Fruit fly (Drosophila melanogaster): Measurements from ENCODE around the gene CG14260.

The CG14260 gene

DNA sequence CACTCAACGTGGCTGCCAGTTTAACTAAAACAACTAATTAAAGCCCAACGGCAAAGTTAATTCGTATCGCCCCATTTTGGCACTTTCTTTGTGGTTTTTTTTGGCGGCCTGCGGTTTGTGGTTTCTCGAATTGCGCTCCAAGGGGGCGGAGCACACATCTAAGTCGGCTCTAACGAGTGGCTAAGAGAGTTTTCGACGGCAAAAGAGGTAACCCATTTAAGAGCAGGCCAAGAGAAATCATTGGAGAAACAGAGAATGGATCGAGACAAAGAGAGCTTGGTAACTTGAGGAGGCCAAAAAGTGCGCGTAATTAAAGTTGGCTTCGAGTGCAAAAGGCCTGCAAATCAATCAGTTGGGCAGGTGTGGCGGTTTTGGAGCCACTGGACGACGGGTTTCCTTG is 42.2 kb upstream of the CG14260 start:
- TF ChIP-seq fkh (GFP tag; optimal IDR thresholded peaks at IDR 0.05) (no peak), acj6 (GFP tag; optimal IDR thresholded peaks at IDR 0.05) (no peak)

DNA sequence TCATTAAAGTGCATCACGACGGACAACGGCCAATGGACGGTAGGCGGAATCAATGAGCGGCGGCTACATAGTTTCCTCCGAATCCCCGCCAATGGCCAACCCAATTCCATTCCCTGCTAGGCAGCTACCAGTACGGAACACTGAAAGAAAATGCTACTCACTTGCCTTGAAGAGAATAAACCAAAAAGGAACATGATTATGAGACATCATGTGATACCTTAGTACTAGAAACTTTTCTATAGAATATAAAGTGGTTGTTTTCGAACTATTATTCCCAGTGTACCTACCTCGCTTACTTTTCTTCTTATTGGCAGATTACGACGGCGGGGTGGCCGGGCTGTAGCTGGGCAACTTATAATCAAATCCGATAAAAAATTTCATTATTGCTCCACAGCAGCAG is 40.5 kb upstream of the CG14260 start:
- peak; percentile 47 for TF ChIP-seq CG8632 (GFP tag; optimal IDR thresholded peaks at IDR 0.05)
- peak; percentile 92 for TF ChIP-seq Eip78C (GFP tag)
- peak; percentile 59 for TF ChIP-seq Sox14 (GFP tag; optimal IDR thresholded peaks at IDR 0.05)
- TF ChIP-seq Hr4 (GFP tag; optimal IDR thresholded peaks at IDR 0.05) = peak; percentile 55
- peak; percentile 60 for TF ChIP-seq CG1621 (tag; optimal IDR thresholded peaks at IDR 0.05)
- peak; percentile 76 for TF ChIP-seq eg (GFP tag; IDR thresholded peaks at IDR 0.05)
- no peak for TF ChIP-seq CG8119 (GFP tag; IDR thresholded peaks at IDR 0.05)
- no peak for TF ChIP-seq Hr38 (GFP tag; optimal IDR thresholded peaks at IDR 0.05)
- peak; percentile 64 for TF ChIP-seq OdsH (GFP tag; optimal IDR thresholded peaks at IDR 0.05)
- TF ChIP-seq Blimp-1 (GFP tag; optimal IDR thresholded peaks at IDR 0.05) = no peak
- TF ChIP-seq CG9139 (GFP tag; optimal IDR thresholded peaks at IDR 0.05) = no peak
- peak; percentile 62 for TF ChIP-seq CG7368 (GFP tag; optimal IDR thresholded peaks at IDR 0.05)
- peak; percentile 61 for TF ChIP-seq pdm3 (GFP tag; optimal IDR thresholded peaks at IDR 0.05)
- TF ChIP-seq acj6 (GFP tag; optimal IDR thresholded peaks at IDR 0.05) = peak; percentile 66
- TF ChIP-seq CG11762 (GFP tag; optimal IDR thresholded peaks at IDR 0.05; ENCODE audit: insufficient read depth) = peak; percentile 29
- peak; percentile 73 for TF ChIP-seq esn (GFP tag; optimal IDR thresholded peaks at IDR 0.05)
- peak; percentile 75 for TF ChIP-seq CG3919 (GFP tag; optimal IDR thresholded peaks at IDR 0.05)
- no peak for TF ChIP-seq fd85E (GFP tag; optimal IDR thresholded peaks at IDR 0.05)
- TF ChIP-seq fd59A (GFP tag; optimal IDR thresholded peaks at IDR 0.05) = peak; percentile 51
- TF ChIP-seq CG31627 (GFP tag; optimal IDR thresholded peaks at IDR 0.05) = peak; percentile 61
- peak; percentile 71 for TF ChIP-seq Met (GFP tag; optimal IDR thresholded peaks at IDR 0.05)
- peak; percentile 66 for TF ChIP-seq CG6276 (GFP tag; optimal IDR thresholded peaks at IDR 0.05)
- no peak for TF ChIP-seq fkh (GFP tag; optimal IDR thresholded peaks at IDR 0.05)
- peak; percentile 37 to 69 for TF ChIP-seq ss (GFP tag; optimal IDR thresholded peaks at IDR 0.05)
- TF ChIP-seq CG3032 (tag; optimal IDR thresholded peaks at IDR 0.05) = peak; percentile 72
- TF ChIP-seq salr (GFP tag; optimal IDR thresholded peaks at IDR 0.05) = peak; percentile 42 to 46
- TF ChIP-seq Eip75B (GFP tag; optimal IDR thresholded peaks at IDR 0.05) = peak; percentile 70
- peak; percentile 56 for TF ChIP-seq Smox (GFP tag; optimal IDR thresholded peaks at IDR 0.05)
- peak; percentile 60 for TF ChIP-seq spab (GFP tag; optimal IDR thresholded peaks at IDR 0.05)
- peak; percentile 66 for TF ChIP-seq CG11902 (GFP tag; optimal IDR thresholded peaks at IDR 0.05)
- peak; percentile 43 for TF ChIP-seq Lpt (GFP tag; optimal IDR thresholded peaks at IDR 0.05)
- TF ChIP-seq CG4318 (GFP tag; optimal IDR thresholded peaks at IDR 0.05) = no peak
- peak; percentile 67 for TF ChIP-seq CG6792 (GFP tag; optimal IDR thresholded peaks at IDR 0.05)
- peak; percentile 44 for TF ChIP-seq Hr39 (GFP tag; optimal IDR thresholded peaks at IDR 0.05)
- TF ChIP-seq Gug (GFP tag; IDR thresholded peaks at IDR 0.05) = 0 out of 2 replicates have a peak, but pooled peaks have one; percentile 36
- TF ChIP-seq net (GFP tag; optimal IDR thresholded peaks at IDR 0.05) = peak; percentile 59
- TF ChIP-seq cyc (GFP tag; optimal IDR thresholded peaks at IDR 0.05) = peak; percentile 64
- TF ChIP-seq Ets21C (GFP tag; optimal IDR thresholded peaks at IDR 0.05) = peak; percentile 28
- peak; percentile 33 for TF ChIP-seq Sox15 (GFP tag; optimal IDR thresholded peaks at IDR 0.05)
- no peak for TF ChIP-seq CG16779 (tag; optimal IDR thresholded peaks at IDR 0.05)
- peak; percentile 87 for TF ChIP-seq CG6163 (GFP tag; IDR thresholded peaks at IDR 0.05)
- peak; percentile 69 for TF ChIP-seq Ets96B (tag; optimal IDR thresholded peaks at IDR 0.05)
- TF ChIP-seq svp (GFP tag) = peak; percentile 83
- TF ChIP-seq dsx (GFP tag; optimal IDR thresholded peaks at IDR 0.05; ENCODE audit: poor library complexity, severe bottlenecking) = peak; percentile 68
- peak; percentile 65 for TF ChIP-seq CG32006 (GFP tag; optimal IDR thresholded peaks at IDR 0.05)
- TF ChIP-seq Eip93F (GFP tag; optimal IDR thresholded peaks at IDR 0.05) = no peak
- peak; percentile 73 for TF ChIP-seq achi (GFP tag; optimal IDR thresholded peaks at IDR 0.05)
- no peak for TF ChIP-seq CG11294 (GFP tag; IDR thresholded peaks at IDR 0.05)
- TF ChIP-seq CG6854 (GFP tag; optimal IDR thresholded peaks at IDR 0.05) = no peak
- TF ChIP-seq Sox102F (GFP tag; optimal IDR thresholded peaks at IDR 0.05) = peak; percentile 53
